Worm (Caenorhabditis elegans) whole organism, midembryonic: Measurements from ENCODE around the gene ZC395.4.

Experiments
- T22C8.4 ChIP-seq: fragments of 200-800 bp; sonication (Bioruptor generic); IDR thresholded peaks from 2 replicates; pipeline ENCODE4 v1.3.6; 2022; ENCODE audit warnings: missing genetic modification characterization, missing compliant biosample characterization
- cog-1 ChIP-seq: sonication (generic microtip); optimal IDR thresholded peaks from 2 replicates; lab custom pipeline; 2016; ENCODE audit warnings: missing genetic modification characterization, missing compliant biosample characterization
- flt-1 ChIP-seq: fragments of 200-800 bp; sonication (Bioruptor generic); IDR thresholded peaks from 2 replicates; pipeline ENCODE4 v1.3.6; 2022; ENCODE audit warnings: missing genetic modification characterization, missing compliant biosample characterization
- klf-2 ChIP-seq: fragments of 200-800 bp; sonication (Bioruptor generic); conservative IDR thresholded peaks from 2 replicates; pipeline ENCODE4 v1.3.6; 2022; ENCODE audit warnings: missing genetic modification reagents, missing genetic modification characterization, missing compliant biosample characterization
- med-1 ChIP-seq: sonication (generic microtip); optimal IDR thresholded peaks from 2 replicates; lab custom pipeline; 2017; ENCODE audit warnings: missing genetic modification characterization, mild to moderate bottlenecking, missing compliant biosample characterization, antibody characterized with exemption, missing genetic modification reagents; ENCODE audit not compliant: insufficient read depth
- ref-1 ChIP-seq: fragments of 200-800 bp; sonication (Bioruptor generic); conservative IDR thresholded peaks from 2 replicates; pipeline ENCODE4 v1.3.6; 2022; ENCODE audit warnings: missing genetic modification reagents, missing genetic modification characterization, missing compliant biosample characterization
- tab-1 ChIP-seq: fragments of 200-800 bp; sonication (Bioruptor generic); IDR thresholded peaks from 2 replicates; pipeline ENCODE4 v1.3.6; 2022; ENCODE audit warnings: missing genetic modification characterization, missing compliant biosample characterization
- ztf-23 ChIP-seq: fragments of 200-800 bp; sonication (Bioruptor generic); IDR thresholded peaks from 2 replicates; pipeline ENCODE4 v1.3.6; 2022; ENCODE audit warnings: missing genetic modification reagents, missing genetic modification characterization, missing compliant biosample characterization
- ztf-29 ChIP-seq: fragments of 200-800 bp; sonication (Bioruptor generic); IDR thresholded peaks from 2 replicates; pipeline ENCODE4 v1.3.6; 2022; ENCODE audit warnings: missing genetic modification reagents, missing genetic modification characterization, missing compliant biosample characterization

ZC395.4 gene

DNA sequence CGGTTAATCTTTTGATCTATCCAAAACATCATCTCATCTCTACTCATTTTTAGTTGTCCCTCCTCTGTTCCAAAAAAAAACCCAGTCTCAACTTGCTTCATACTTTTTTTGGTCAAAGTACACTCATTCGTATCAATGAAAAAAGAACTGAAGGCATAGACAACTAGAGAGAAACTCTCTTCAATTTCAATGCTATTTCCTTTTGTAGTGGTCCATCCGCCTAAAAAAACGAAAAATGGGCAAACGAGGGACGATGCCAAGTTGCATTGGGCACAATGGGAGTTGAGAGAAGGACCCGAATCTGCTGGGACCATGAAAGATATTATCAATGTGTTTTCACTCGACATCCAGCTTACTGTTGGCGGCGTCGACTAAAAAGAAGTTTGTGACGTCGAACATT lies 10.3 kb downstream of the ZC395.4 start:
- TF ChIP-seq T22C8.4 (no peak), klf-2 (GFP tag; lab: Robert Waterston, UW) (no peak), ref-1 (no peak), flt-1 (no peak), cog-1 (tag; lab: Kevin White, UChicago) (no peak), ztf-23 (no peak), ztf-29 (GFP tag; lab: Robert Waterston, UW) (no peak), med-1 (no peak), tab-1 (GFP tag; lab: Robert Waterston, UW) (no peak)

DNA sequence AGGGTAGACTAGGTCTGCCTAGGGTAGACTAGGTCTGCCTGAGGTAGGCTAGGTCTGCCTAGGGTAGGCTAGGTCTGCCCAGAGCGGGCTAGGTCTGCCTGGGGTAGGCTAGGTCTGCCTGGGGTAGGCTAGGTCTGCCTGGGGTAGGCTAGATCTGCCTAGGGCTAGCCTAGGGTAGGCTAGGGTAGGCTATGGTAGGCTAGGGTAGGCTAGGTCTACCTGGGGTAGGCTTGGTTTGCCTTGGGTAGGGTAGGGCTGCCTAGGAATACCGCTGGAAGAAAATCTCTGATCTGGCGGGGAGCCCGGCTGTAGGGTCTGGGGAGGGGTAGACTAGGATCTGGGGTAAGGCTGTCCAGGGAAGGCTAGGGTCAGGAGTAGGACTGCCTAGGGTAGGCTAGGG lies 15.6 kb downstream of the ZC395.4 start:
- TF ChIP-seq cog-1 (tag; lab: Kevin White, UChicago) (no peak), flt-1 (no peak), tab-1 (GFP tag; lab: Robert Waterston, UW) (0 out of 2 replicates have a peak, but pooled peaks have one; percentile 54)

DNA sequence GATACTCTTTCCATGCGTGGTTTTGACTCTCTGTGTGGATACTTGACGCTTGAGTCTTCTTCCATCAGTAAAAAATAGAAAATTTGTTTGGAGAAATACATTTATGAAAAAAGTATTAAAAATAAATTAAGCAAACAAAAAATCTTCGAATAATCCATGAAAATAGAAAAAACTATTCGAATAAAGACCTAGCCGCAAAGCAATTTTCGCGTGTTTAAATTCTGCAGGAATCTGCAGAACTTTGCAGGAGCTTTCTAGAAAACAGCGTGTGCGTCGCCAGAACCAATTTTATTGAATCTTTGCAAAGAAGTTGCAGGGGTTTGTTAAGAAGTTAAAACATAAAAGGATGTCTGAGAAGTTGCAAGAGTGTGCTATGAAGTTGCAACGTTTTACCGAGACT lies 16.3 kb downstream of the ZC395.4 start, which contains the start of gene ZC395.11:
ZC395.11 (minus strand) TSS at position 101 of the 400 bp plus-strand sequence.
- TF ChIP-seq cog-1 (tag; lab: Kevin White, UChicago) = no peak
- no peak for TF ChIP-seq ztf-23
- no peak for TF ChIP-seq med-1
- TF ChIP-seq flt-1 = no peak
- no peak for TF ChIP-seq T22C8.4
- TF ChIP-seq ztf-29 (GFP tag; lab: Robert Waterston, UW) = no peak
- TF ChIP-seq klf-2 (GFP tag; lab: Robert Waterston, UW) = no peak
- TF ChIP-seq ref-1 = no peak
- TF ChIP-seq tab-1 (GFP tag; lab: Robert Waterston, UW) = no peak

DNA sequence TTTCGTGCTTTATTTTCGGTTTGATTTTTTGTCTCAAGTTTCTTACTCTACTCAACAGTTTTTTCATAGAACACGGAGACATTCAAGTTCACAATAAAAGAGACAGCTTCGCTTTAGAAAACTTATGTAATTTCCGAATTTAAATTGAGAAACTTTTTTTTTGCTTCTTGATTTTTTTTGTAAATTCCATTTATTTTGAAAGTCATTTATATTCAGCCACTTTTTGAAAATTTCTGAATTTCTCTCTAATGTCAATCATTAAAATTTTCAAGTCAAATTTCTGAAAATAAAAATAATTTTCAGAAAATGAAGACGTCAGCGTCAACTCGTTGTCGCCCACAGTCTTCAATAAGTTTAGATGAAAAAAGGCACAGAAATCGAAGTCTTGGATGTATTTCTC lies 18.0 kb downstream of the ZC395.4 start, which contains the start of gene T15B12.1:
T15B12.1 (plus strand) TSS at position 301 of the 400 bp plus-strand sequence.
- TF ChIP-seq ref-1 (no peak), ztf-29 (GFP tag; lab: Robert Waterston, UW) (no peak)

DNA sequence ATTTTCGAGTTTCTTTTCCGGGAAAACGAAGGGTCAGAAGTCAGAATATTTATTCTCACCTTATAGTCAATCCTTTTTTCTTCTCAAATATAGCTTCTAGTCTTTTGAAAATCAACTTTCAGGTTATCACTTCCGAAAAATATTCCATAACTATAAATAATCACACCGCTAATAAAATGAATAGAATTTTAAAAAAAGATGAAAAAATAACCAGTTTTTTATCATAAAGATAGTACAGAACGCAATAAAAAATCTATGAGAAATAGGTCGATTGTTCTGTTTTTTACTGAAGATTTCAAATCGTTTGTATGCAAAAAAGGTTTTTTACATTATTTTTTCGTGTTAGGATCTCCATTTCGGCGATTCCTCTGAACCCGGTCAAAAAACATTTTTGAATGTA lies 20.3 kb downstream of the ZC395.4 start:
- TF ChIP-seq ref-1 (no peak), cog-1 (tag; lab: Kevin White, UChicago) (no peak), T22C8.4 (no peak), tab-1 (GFP tag; lab: Robert Waterston, UW) (no peak), flt-1 (no peak), klf-2 (GFP tag; lab: Robert Waterston, UW) (no peak), med-1 (no peak), ztf-29 (GFP tag; lab: Robert Waterston, UW) (no peak), ztf-23 (no peak)

DNA sequence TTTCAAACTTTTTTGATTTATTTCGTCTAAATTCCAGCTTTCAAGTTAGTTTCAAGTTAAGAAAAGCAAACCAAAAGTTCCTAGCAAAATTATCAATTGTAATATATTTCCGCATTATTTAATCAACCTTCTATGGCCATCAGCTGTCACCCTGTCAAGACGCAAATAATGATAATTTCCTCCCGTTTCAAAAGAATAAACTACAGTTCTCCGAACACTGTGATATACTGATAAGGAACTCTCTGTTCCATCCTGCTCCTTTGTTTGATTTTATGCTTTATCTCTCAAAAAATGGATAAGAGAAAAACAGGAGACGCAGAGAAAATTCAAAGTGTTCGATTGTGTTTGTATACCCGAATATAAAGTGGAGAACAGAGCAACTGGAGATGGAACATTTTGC lies 21.4 kb downstream of the ZC395.4 start:
- TF ChIP-seq ztf-23 (no peak), T22C8.4 (no peak), flt-1 (no peak), cog-1 (tag; lab: Kevin White, UChicago) (no peak), tab-1 (GFP tag; lab: Robert Waterston, UW) (no peak), ztf-29 (GFP tag; lab: Robert Waterston, UW) (no peak), klf-2 (GFP tag; lab: Robert Waterston, UW) (no peak), ref-1 (no peak), med-1 (no peak)

DNA sequence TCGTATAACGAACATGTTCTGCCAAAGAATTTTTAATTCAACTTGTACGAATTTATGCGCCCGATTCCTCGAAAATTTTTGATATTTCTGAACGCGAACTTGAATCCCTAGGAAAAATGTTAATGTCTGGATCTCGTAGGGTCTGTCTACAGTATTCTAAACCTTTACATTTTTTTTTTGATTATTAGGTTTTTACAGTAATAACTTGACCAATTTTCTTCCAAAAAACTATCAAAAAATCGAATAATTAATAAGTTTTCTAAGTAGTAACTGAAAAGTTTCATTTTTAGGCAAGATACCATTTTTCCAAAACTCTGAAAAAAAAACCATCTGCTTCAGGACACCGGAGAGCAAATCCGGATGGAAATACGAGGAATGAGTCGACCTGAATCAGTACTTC lies 24.4 kb downstream of the ZC395.4 start:
- TF ChIP-seq med-1 (no peak), tab-1 (GFP tag; lab: Robert Waterston, UW) (no peak), T22C8.4 (no peak), ref-1 (no peak), cog-1 (tag; lab: Kevin White, UChicago) (no peak)

DNA sequence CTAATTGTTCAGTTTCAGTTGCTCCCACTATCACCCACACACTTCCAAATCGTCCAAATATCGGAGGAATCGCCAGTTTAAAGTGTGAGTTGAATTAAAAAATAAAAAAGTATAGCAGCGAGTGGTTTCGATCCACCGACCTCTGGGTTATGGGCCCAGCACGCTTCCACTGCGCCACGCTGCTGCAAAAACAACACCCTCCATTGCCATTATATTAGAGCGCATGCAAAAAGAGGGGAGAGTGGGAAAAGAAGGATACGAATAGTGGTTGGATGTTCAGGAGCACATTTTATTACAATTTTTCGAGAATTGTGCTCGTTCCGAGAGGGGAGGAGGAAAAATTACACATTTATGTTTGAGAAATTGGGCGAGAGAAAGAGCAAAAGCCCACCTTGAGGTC lies 25.0 kb downstream of the ZC395.4 start:
- TF ChIP-seq ref-1 (peak; percentile 88), ztf-23 (peak; percentile 95), tab-1 (GFP tag; lab: Robert Waterston, UW) (peak; percentile 95), med-1 (peak; percentile 71), cog-1 (tag; lab: Kevin White, UChicago) (peak; percentile 78), T22C8.4 (peak; percentile 94), flt-1 (peak; percentile 96), klf-2 (GFP tag; lab: Robert Waterston, UW) (peak; percentile 92), ztf-29 (GFP tag; lab: Robert Waterston, UW) (peak; percentile 95)

DNA sequence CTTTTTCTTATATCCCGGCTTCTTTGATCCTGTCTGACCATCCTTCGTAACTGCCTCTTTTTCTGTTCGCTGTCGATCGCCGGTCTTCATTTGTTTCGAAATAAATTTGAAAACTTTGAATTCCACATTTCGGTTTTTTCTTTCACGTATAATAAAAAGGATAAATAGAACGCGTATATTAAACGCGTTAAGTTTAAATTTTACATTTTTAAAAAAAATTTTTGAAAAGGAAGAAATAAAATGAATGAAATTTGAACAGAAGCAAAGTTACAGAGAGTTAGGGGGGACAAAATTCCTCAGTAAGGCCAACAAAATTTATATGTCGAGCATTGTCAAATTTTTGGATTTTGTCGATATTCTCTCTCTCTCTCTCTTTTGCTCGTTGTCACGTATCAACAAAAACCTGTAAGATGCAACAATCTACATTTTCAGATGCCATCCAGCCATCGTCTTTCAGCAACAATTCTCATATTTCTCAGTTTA lies 31.9 kb downstream of the ZC395.4 start, which contains the start of the genes T15B12.2 and F52C9.5:
T15B12.2 (minus strand) TSS at position 101 of the 483 bp plus-strand sequence.
F52C9.5 (plus strand) TSS at position 433 of the 483 bp plus-strand sequence.
- no peak for TF ChIP-seq tab-1 (GFP tag; lab: Robert Waterston, UW)
- TF ChIP-seq ref-1 = no peak
- TF ChIP-seq flt-1 = no peak
- TF ChIP-seq ztf-23 = no peak
- no peak for TF ChIP-seq T22C8.4
- no peak for TF ChIP-seq cog-1 (tag; lab: Kevin White, UChicago)
- TF ChIP-seq klf-2 (GFP tag; lab: Robert Waterston, UW) = no peak
- TF ChIP-seq ztf-29 (GFP tag; lab: Robert Waterston, UW) = no peak
- TF ChIP-seq med-1 = no peak

DNA sequence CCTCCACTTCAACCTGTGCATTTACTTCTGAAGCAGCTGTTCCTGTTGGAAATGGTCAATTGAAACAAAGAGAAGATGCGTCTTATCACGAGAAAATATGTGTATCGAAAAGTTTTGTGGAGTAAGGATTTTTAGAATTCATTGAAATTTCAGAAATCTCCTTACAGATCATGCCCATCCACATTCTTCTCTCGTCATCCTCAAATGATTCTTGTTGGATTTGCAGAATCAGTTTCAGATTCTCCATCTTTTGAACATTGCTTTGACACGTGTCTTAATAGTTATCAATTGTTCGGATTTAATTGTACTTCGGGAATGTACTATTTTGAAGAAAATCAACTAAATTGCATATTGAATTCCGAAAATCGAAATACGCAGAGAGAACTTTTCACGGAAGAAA lies 34.1 kb downstream of the ZC395.4 start:
- TF ChIP-seq cog-1 (tag; lab: Kevin White, UChicago) = no peak
- no peak for TF ChIP-seq tab-1 (GFP tag; lab: Robert Waterston, UW)
- TF ChIP-seq ref-1 = no peak
- TF ChIP-seq ztf-23 = no peak
- TF ChIP-seq flt-1 = no peak
- TF ChIP-seq klf-2 (GFP tag; lab: Robert Waterston, UW) = no peak
- TF ChIP-seq med-1 = no peak
- TF ChIP-seq T22C8.4 = no peak
- no peak for TF ChIP-seq ztf-29 (GFP tag; lab: Robert Waterston, UW)

DNA sequence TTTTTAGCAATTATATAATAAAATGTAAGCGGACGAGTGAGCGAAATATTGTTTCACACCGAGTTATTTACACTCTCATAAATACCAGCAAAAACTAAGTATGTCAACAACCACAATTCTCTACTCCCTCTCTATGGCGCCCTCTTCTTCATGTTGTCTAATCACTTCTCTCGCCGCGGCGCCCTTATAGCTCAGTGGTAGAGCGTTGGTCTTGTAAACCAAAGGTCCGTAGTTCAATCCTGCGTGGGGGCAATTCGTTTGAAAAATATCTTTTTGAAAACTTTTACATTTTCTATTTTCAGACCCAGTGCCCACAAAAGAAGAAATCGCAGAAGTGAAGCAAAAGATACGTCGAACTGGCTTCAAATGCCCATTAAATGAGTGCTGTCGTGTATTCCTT lies 35.8 kb downstream of the ZC395.4 start:
- TF ChIP-seq cog-1 (tag; lab: Kevin White, UChicago) (peak; percentile 49), klf-2 (GFP tag; lab: Robert Waterston, UW) (peak; percentile 92), ref-1 (peak; percentile 67), med-1 (no peak), ztf-29 (GFP tag; lab: Robert Waterston, UW) (peak; percentile 77), ztf-23 (peak; percentile 92), tab-1 (GFP tag; lab: Robert Waterston, UW) (peak; percentile 85), T22C8.4 (peak; percentile 77; the same call in 1 of the 2 replicates), flt-1 (peak; percentile 74)
